Worm (Caenorhabditis elegans) whole organism, early embryonic: Measurements from ENCODE around the gene spin-1.

ENCODE experiments used
- B0310.2 ChIP-seq: sonication (generic microtip); optimal IDR thresholded peaks from 2 replicates; lab custom pipeline; 2016; ENCODE audit warnings: mild to moderate bottlenecking, missing genetic modification characterization, missing compliant biosample characterization
- F13C5.2 ChIP-seq: sonication (generic microtip); optimal IDR thresholded peaks from 2 replicates; lab custom pipeline; 2017; ENCODE audit warnings: mild to moderate bottlenecking, missing genetic modification characterization, inconsistent platforms, missing compliant biosample characterization
- aly-1 ChIP-seq: sonication (generic microtip); optimal IDR thresholded peaks from 2 replicates; lab custom pipeline; 2016; ENCODE audit warnings: missing genetic modification characterization, missing compliant biosample characterization
- ama-1 ChIP-seq: fragments of 150-350 bp; optimal IDR thresholded peaks from 2 replicates; lab custom pipeline; 2014
- ceh-13 ChIP-seq: fragments of 200-800 bp; sonication (Bioruptor generic); optimal IDR thresholded peaks from 2 replicates; lab custom pipeline; 2018; ENCODE audit warnings: mild to moderate bottlenecking, missing genetic modification characterization, missing compliant biosample characterization
- ceh-36 ChIP-seq: sonication (generic microtip); optimal IDR thresholded peaks from 2 replicates; lab custom pipeline; 2016; ENCODE audit warnings: missing genetic modification characterization, inconsistent platforms, missing compliant biosample characterization
- ets-7 ChIP-seq: sonication (generic microtip); optimal IDR thresholded peaks from 2 replicates; lab custom pipeline; 2016; ENCODE audit warnings: missing genotype, missing genetic modification characterization, missing compliant biosample characterization
- flt-1 ChIP-seq: fragments of 200-800 bp; sonication (Bioruptor generic); IDR thresholded peaks from 2 replicates; pipeline ENCODE4 v1.3.6; 2022; ENCODE audit warnings: missing genetic modification characterization, missing compliant biosample characterization
- hmbx-1 ChIP-seq: sonication (generic microtip); optimal IDR thresholded peaks from 2 replicates; lab custom pipeline; 2016; ENCODE audit warnings: mild to moderate bottlenecking, missing genetic modification characterization, missing compliant biosample characterization
- hmg-4 ChIP-seq: fragments of 200-800 bp; sonication (Bioruptor generic); optimal IDR thresholded peaks from 2 replicates; lab custom pipeline; 2018; ENCODE audit warnings: mild to moderate bottlenecking, missing genetic modification characterization, missing compliant biosample characterization
- hnd-1 ChIP-seq: sonication (generic microtip); optimal IDR thresholded peaks from 2 replicates; lab custom pipeline; 2016; ENCODE audit warnings: missing genetic modification characterization, missing compliant biosample characterization
- pes-1 ChIP-seq: fragments of 200-800 bp; sonication (Bioruptor generic); IDR thresholded peaks from 2 replicates; pipeline ENCODE4 v1.3.6; 2022; ENCODE audit warnings: missing genetic modification reagents, missing genetic modification characterization, missing compliant biosample characterization
- scrt-1 ChIP-seq: fragments of 200-800 bp; sonication (Bioruptor generic); IDR thresholded peaks from 2 replicates; pipeline ENCODE4 v1.3.6; 2022; ENCODE audit warnings: missing genetic modification characterization, missing compliant biosample characterization
- sea-1 ChIP-seq: fragments of 200-800 bp; sonication (Bioruptor generic); conservative IDR thresholded peaks from 2 replicates; pipeline ENCODE4 v1.3.6; 2022; ENCODE audit warnings: missing genetic modification characterization, missing compliant biosample characterization
- tbx-11 ChIP-seq: fragments of 200-800 bp; sonication (Bioruptor generic); IDR thresholded peaks from 2 replicates; pipeline ENCODE4 v1.3.6; 2022; ENCODE audit warnings: missing genetic modification characterization, missing compliant biosample characterization
- tbx-37 ChIP-seq: fragments of 200-800 bp; sonication (Bioruptor generic); conservative IDR thresholded peaks from 2 replicates; pipeline ENCODE4 v1.3.6; 2022; ENCODE audit warnings: missing genetic modification reagents, missing genetic modification characterization, missing compliant biosample characterization
- tra-4 ChIP-seq: sonication (generic microtip); optimal IDR thresholded peaks from 2 replicates; lab custom pipeline; 2017; ENCODE audit warnings: missing genetic modification characterization, missing compliant biosample characterization

spin-1 gene

DNA sequence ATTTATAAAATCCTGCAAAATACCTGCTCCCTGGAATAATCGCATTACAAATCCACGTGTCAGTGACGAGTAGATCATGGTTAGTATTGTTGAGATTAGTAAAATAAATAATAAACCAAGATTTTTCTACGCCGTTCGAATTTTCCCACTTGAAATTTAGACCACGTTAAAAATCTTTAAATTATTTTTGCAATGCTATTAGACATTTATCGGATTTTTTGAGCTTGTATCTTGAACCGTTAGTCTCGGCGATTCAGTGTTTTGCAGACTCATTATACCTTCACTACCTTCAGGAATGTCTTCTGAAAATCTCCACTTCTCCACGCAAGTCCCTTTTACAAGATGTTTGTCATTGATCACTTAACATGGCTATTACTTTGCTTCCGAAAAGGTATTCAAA is 47.4 kb downstream of the spin-1 start, which contains the start of gene C27A7.5:
Gene C27A7.5, minus strand, starts transcription at position 101 of the 400 bp plus-strand sequence.
- TF ChIP-seq ceh-36 (tag; lab: Kevin White, UChicago) (no peak), scrt-1 (no peak), aly-1 (tag; lab: Kevin White, UChicago) (no peak), hmbx-1 (tag; lab: Kevin White, UChicago) (no peak), hmg-4 (GFP tag; lab: Kevin White, UChicago) (no peak), tra-4 (no peak), sea-1 (GFP tag; lab: Robert Waterston, UW) (no peak), ets-7 (tag; lab: Kevin White, UChicago) (no peak), tbx-37 (GFP tag; lab: Robert Waterston, UW) (no peak), tbx-11 (GFP tag; lab: Robert Waterston, UW) (no peak), ceh-13 (GFP tag; lab: Kevin White, UChicago) (no peak), ama-1 (lab: Kevin White, UChicago) (no peak), F13C5.2 (tag; lab: Kevin White, UChicago) (no peak), pes-1 (GFP tag; lab: Robert Waterston, UW) (no peak), flt-1 (GFP tag; lab: Robert Waterston, UW) (no peak), hnd-1 (tag; lab: Kevin White, UChicago) (no peak)

DNA sequence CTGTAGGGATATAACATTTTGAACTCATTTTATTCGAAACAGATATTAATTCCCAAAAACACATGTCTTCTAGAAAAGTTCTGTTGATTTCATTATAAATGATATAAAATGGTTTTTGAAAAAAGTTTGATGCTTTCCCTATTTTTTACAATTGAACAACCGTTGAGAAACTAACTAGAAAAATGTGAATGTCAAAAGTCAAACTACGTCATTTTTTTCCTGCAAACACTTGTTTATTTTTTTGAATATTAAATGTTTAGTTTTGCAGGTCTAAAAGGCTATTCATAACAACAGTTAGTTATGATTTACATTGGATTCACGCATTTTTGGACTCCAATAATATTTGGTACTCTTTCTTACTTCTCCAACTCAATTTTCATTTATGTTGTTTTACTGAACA is 48.1 kb downstream of the spin-1 start, which contains the start of gene srj-4:
Gene srj-4, plus strand, starts transcription at position 301 of the 400 bp plus-strand sequence.
- TF ChIP-seq aly-1 (tag; lab: Kevin White, UChicago) = no peak
- TF ChIP-seq hnd-1 (tag; lab: Kevin White, UChicago) = no peak
- TF ChIP-seq hmg-4 (GFP tag; lab: Kevin White, UChicago) = no peak
- TF ChIP-seq tra-4 = no peak
- TF ChIP-seq scrt-1 = no peak
- no peak for TF ChIP-seq F13C5.2 (tag; lab: Kevin White, UChicago)
- TF ChIP-seq ceh-36 (tag; lab: Kevin White, UChicago) = no peak
- TF ChIP-seq B0310.2 (tag; lab: Kevin White, UChicago) = no peak
- TF ChIP-seq tbx-37 (GFP tag; lab: Robert Waterston, UW) = no peak
- no peak for TF ChIP-seq hmbx-1 (tag; lab: Kevin White, UChicago)
- no peak for TF ChIP-seq ceh-13 (GFP tag; lab: Kevin White, UChicago)
- no peak for TF ChIP-seq pes-1 (GFP tag; lab: Robert Waterston, UW)
- TF ChIP-seq tbx-11 (GFP tag; lab: Robert Waterston, UW) = no peak
- TF ChIP-seq ama-1 (lab: Kevin White, UChicago) = no peak
- TF ChIP-seq ets-7 (tag; lab: Kevin White, UChicago) = no peak
- no peak for TF ChIP-seq flt-1 (GFP tag; lab: Robert Waterston, UW)

DNA sequence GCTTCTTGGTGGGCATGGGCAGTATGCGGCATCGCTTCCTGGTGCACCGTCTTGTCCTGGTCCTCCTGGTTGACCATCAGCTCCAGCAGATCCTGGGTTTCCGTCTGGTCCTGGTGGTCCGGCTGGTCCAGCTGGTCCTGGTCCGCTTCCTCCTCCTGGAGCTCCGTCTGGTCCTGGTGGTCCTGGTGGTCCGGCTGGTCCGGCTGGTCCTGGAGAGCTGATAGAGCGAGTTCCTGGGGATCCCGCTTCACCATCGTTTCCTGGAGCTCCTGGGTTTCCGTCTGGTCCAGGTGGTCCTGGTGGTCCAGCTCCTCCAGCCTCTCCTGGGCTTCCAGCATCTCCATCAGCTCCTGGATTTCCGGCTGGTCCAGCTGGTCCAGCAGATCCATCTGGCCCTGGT is 52.2 kb downstream of the spin-1 start:
- TF ChIP-seq flt-1 (GFP tag; lab: Robert Waterston, UW) = no peak
- peak; percentile 8 for TF ChIP-seq aly-1 (tag; lab: Kevin White, UChicago)
